Fruit fly (Drosophila melanogaster) whole organism, embryonic: Measurements from ENCODE around the gene sip1.

Experiments
- Bgb ChIP-seq: fragments of 200-800 bp; sonication (Bioruptor generic); IDR thresholded peaks from 2 replicates; pipeline ENCODE4 v1.3.6; 2022; ENCODE audit warnings: missing biosample characterization, missing genetic modification characterization; ENCODE audit not compliant: partially characterized antibody
- CG10267 ChIP-seq: fragments of 200-800 bp; sonication (Bioruptor generic); optimal IDR thresholded peaks from 2 replicates; lab custom pipeline; 2018; ENCODE audit warnings: missing biosample characterization, mild to moderate bottlenecking, missing genetic modification characterization, moderate library complexity
- CG10366 ChIP-seq: fragments of 200-800 bp; sonication (Bioruptor generic); IDR thresholded peaks from 2 replicates; pipeline ENCODE4 v1.3.6; 2022; ENCODE audit warnings: missing biosample characterization, missing genetic modification characterization
- CG11085 ChIP-seq: fragments of 200-800 bp; sonication (Bioruptor generic); IDR thresholded peaks from 2 replicates; pipeline ENCODE4 v1.3.6; 2022; ENCODE audit warnings: missing biosample characterization, missing genetic modification characterization
- CG11504 ChIP-seq: fragments of 200-800 bp; sonication (Bioruptor generic); optimal IDR thresholded peaks from 3 replicates; lab custom pipeline; 2019; ENCODE audit warnings: missing biosample characterization, mild to moderate bottlenecking, missing genetic modification characterization, moderate library complexity
- CG12299 ChIP-seq: fragments of 200-800 bp; sonication (Bioruptor generic); optimal IDR thresholded peaks from 2 replicates; lab custom pipeline; 2018; ENCODE audit warnings: missing biosample characterization, mild to moderate bottlenecking, missing genetic modification characterization
- CG12769 ChIP-seq: fragments of 200-800 bp; sonication (Bioruptor generic); optimal IDR thresholded peaks from 2 replicates; lab custom pipeline; 2019; ENCODE audit warnings: missing biosample characterization, mild to moderate bottlenecking, missing genetic modification characterization, moderate library complexity
- CG14441 ChIP-seq: fragments of 200-800 bp; sonication (Bioruptor generic); IDR thresholded peaks from 2 replicates; pipeline ENCODE4 v1.3.6; 2022; ENCODE audit warnings: missing biosample characterization, missing genetic modification characterization
- CG14667 ChIP-seq: fragments of 200-800 bp; sonication (Bioruptor generic); IDR thresholded peaks from 2 replicates; pipeline ENCODE4 v1.3.6; 2022; ENCODE audit warnings: missing biosample characterization, missing genetic modification characterization
- CG15514 ChIP-seq: fragments of 200-800 bp; sonication (Bioruptor generic); optimal IDR thresholded peaks from 3 replicates; lab custom pipeline; 2017; ENCODE audit warnings: missing biosample characterization, missing genetic modification characterization, mild to moderate bottlenecking, moderate library complexity, missing genetic modification reagents
- CG18476 ChIP-seq: fragments of 200-800 bp; sonication (Bioruptor generic); optimal IDR thresholded peaks from 2 replicates; lab custom pipeline; 2016; ENCODE audit warnings: missing biosample characterization, mild to moderate bottlenecking, missing genetic modification characterization
- CG32532 ChIP-seq: fragments of 200-800 bp; sonication (Bioruptor generic); IDR thresholded peaks from 2 replicates; pipeline ENCODE4 v1.3.6; 2022; ENCODE audit warnings: missing biosample characterization, missing genetic modification characterization
- CG34422 ChIP-seq: fragments of 200-800 bp; sonication (Bioruptor generic); IDR thresholded peaks from 3 replicates; pipeline ENCODE4 v1.3.6; 2022; ENCODE audit warnings: missing biosample characterization, missing genetic modification characterization
- CG3838 ChIP-seq: fragments of 200-800 bp; sonication (Bioruptor generic); optimal IDR thresholded peaks from 3 replicates; lab custom pipeline; 2016; ENCODE audit warnings: missing biosample characterization, missing genetic modification characterization
- CG3847 ChIP-seq: fragments of 200-800 bp; sonication (Bioruptor generic); IDR thresholded peaks from 2 replicates; pipeline ENCODE4 v1.3.6; 2022; ENCODE audit warnings: missing biosample characterization, missing genetic modification characterization
- CG4424 ChIP-seq: fragments of 200-800 bp; sonication (Bioruptor generic); optimal IDR thresholded peaks from 3 replicates; lab custom pipeline; 2016; ENCODE audit warnings: missing biosample characterization, missing genetic modification characterization
- CG6654 ChIP-seq: fragments of 200-800 bp; sonication (Bioruptor generic); optimal IDR thresholded peaks from 2 replicates; lab custom pipeline; 2017; ENCODE audit warnings: missing biosample characterization, mild to moderate bottlenecking, missing genetic modification characterization
- CG6791 ChIP-seq: fragments of 200-800 bp; sonication (Bioruptor generic); IDR thresholded peaks from 3 replicates; pipeline ENCODE4 v1.3.6; 2022; ENCODE audit warnings: missing biosample characterization, missing genetic modification characterization; ENCODE audit not compliant: partially characterized antibody
- CG8765 ChIP-seq: fragments of 200-800 bp; sonication (Bioruptor generic); IDR thresholded peaks from 2 replicates; pipeline ENCODE4 v1.3.6; 2022; ENCODE audit warnings: missing biosample characterization, missing genetic modification characterization
- CG9876 ChIP-seq: fragments of 200-800 bp; sonication (Bioruptor generic); optimal IDR thresholded peaks from 2 replicates; lab custom pipeline; 2016; ENCODE audit warnings: missing biosample characterization, missing genetic modification characterization
- CTCF ChIP-seq: fragments of 200-800 bp; sonication (Bioruptor generic); optimal IDR thresholded peaks from 2 replicates; lab custom pipeline; 2017; ENCODE audit warnings: missing biosample characterization, mild to moderate bottlenecking, missing genetic modification characterization, moderate library complexity
- Deaf1 ChIP-seq: fragments of 200-800 bp; optimal IDR thresholded peaks from 3 replicates; lab custom pipeline; 2019; ENCODE audit warnings: missing biosample characterization, mild to moderate bottlenecking, missing genetic modification characterization, moderate library complexity
- Dek ChIP-seq: fragments of 200-800 bp; sonication (Bioruptor generic); optimal IDR thresholded peaks from 3 replicates; lab custom pipeline; 2019; ENCODE audit warnings: missing biosample characterization, mild to moderate bottlenecking, missing genetic modification characterization, moderate library complexity
- Dfd ChIP-seq, 2 experiments: fragments of >200 bp; optimal IDR thresholded peaks; 2 replicates each; lab custom pipeline; 2017; ENCODE audit warnings: missing biosample characterization in 2 of 2, missing genetic modification characterization in 2 of 2
- Dip3 ChIP-seq: fragments of 200-800 bp; sonication (Bioruptor generic); optimal IDR thresholded peaks from 3 replicates; lab custom pipeline; 2016; ENCODE audit warnings: missing biosample characterization, missing genetic modification characterization
- Dll ChIP-seq: fragments of 200-800 bp; sonication (Bioruptor generic); IDR thresholded peaks from 4 replicates; pipeline ENCODE4 v1.3.6; 2022; ENCODE audit warnings: missing biosample characterization, missing genetic modification characterization; ENCODE audit not compliant: partially characterized antibody
- Ets65A ChIP-seq: fragments of 200-800 bp; sonication (Bioruptor generic); peaks from one replicate; lab custom pipeline; 2016; ENCODE audit warnings: missing biosample characterization, missing genetic modification characterization
- Hand ChIP-seq: fragments of 200-800 bp; sonication (Bioruptor generic); optimal IDR thresholded peaks from 2 replicates; lab custom pipeline; 2017; ENCODE audit warnings: mild to moderate bottlenecking, missing biosample characterization, missing genetic modification reagents, missing genetic modification characterization
- NfI ChIP-seq: fragments of 200-800 bp; sonication (Bioruptor generic); optimal IDR thresholded peaks from 3 replicates; lab custom pipeline; 2018; ENCODE audit warnings: missing biosample characterization, mild to moderate bottlenecking, missing genetic modification characterization, moderate library complexity
- Oaz ChIP-seq: fragments of 200-800 bp; sonication (Bioruptor generic); IDR thresholded peaks from 2 replicates; pipeline ENCODE4 v1.3.6; 2022; ENCODE audit warnings: missing biosample characterization, missing genetic modification characterization
- Opbp ChIP-seq: fragments of 200-800 bp; sonication (Bioruptor generic); IDR thresholded peaks from 3 replicates; pipeline ENCODE4 v1.3.6; 2022; ENCODE audit warnings: missing biosample characterization, missing genetic modification characterization; ENCODE audit not compliant: partially characterized antibody
- Poxn ChIP-seq: fragments of 200-800 bp; sonication (Bioruptor generic); IDR thresholded peaks from 2 replicates; pipeline ENCODE4 v1.3.6; 2022; ENCODE audit warnings: missing biosample characterization, missing genetic modification characterization
- Xbp1 ChIP-seq: fragments of 200-800 bp; sonication (Bioruptor generic); optimal IDR thresholded peaks from 3 replicates; lab custom pipeline; 2016; ENCODE audit warnings: missing biosample characterization, mild to moderate bottlenecking, missing genetic modification characterization
- Xrp1 ChIP-seq: fragments of 200-800 bp; sonication (Bioruptor generic); IDR thresholded peaks from 2 replicates; pipeline ENCODE4 v1.3.6; 2022; ENCODE audit warnings: missing biosample characterization, missing genetic modification characterization
- amos ChIP-seq: fragments of 200-800 bp; sonication (Bioruptor generic); IDR thresholded peaks from 2 replicates; pipeline ENCODE4 v1.3.6; 2022; ENCODE audit warnings: missing biosample characterization, missing genetic modification characterization; ENCODE audit not compliant: partially characterized antibody
- az2 ChIP-seq: fragments of 200-800 bp; sonication (Bioruptor generic); optimal IDR thresholded peaks from 3 replicates; lab custom pipeline; 2016; ENCODE audit warnings: missing biosample characterization, missing genetic modification characterization
- bab2 ChIP-seq: fragments of 200-800 bp; sonication (Bioruptor generic); optimal IDR thresholded peaks from 2 replicates; lab custom pipeline; 2016; ENCODE audit warnings: missing biosample characterization, missing genetic modification characterization
- cad ChIP-seq: fragments of >200 bp; optimal IDR thresholded peaks from 2 replicates; lab custom pipeline; 2017; ENCODE audit warnings: missing biosample characterization, missing genetic modification characterization
- chif ChIP-seq, 2 experiments: fragments of 200-800 bp; sonication (Bioruptor generic); optimal IDR thresholded peaks; 3 replicates each; lab custom pipeline; 2016; ENCODE audit warnings: missing biosample characterization in 2 of 2, missing genetic modification characterization in 2 of 2
- dm ChIP-seq: fragments of 200-800 bp; sonication (Bioruptor generic); optimal IDR thresholded peaks from 3 replicates; lab custom pipeline; 2016; ENCODE audit warnings: missing biosample characterization, missing genetic modification characterization
- dmrt11E ChIP-seq: fragments of 200-800 bp; sonication (Bioruptor generic); optimal IDR thresholded peaks from 3 replicates; lab custom pipeline; 2018; ENCODE audit warnings: missing biosample characterization, mild to moderate bottlenecking, missing genetic modification characterization, moderate library complexity
- dysf ChIP-seq: fragments of 200-800 bp; sonication (Bioruptor generic); IDR thresholded peaks from 3 replicates; pipeline ENCODE4 v1.3.6; 2022; ENCODE audit warnings: missing biosample characterization, missing genetic modification characterization
- en ChIP-seq: fragments of 200-800 bp; sonication (Bioruptor generic); optimal IDR thresholded peaks from 2 replicates; lab custom pipeline; 2016; ENCODE audit warnings: missing biosample characterization, missing genetic modification characterization
- eve ChIP-seq, 2 experiments: fragments of >200 bp; optimal IDR thresholded peaks; 2 replicates each; lab custom pipeline; 2017; ENCODE audit warnings: missing biosample characterization in 2 of 2, missing genetic modification characterization in 2 of 2
- gsb ChIP-seq: fragments of 200-800 bp; sonication (Bioruptor generic); IDR thresholded peaks from 2 replicates; pipeline ENCODE4 v1.3.6; 2022; ENCODE audit warnings: missing biosample characterization, missing genetic modification characterization
- nerfin-2 ChIP-seq: fragments of 200-800 bp; sonication (Bioruptor generic); IDR thresholded peaks from 2 replicates; pipeline ENCODE4 v1.3.6; 2022; ENCODE audit warnings: missing biosample characterization, missing genetic modification characterization; ENCODE audit not compliant: partially characterized antibody
- psq ChIP-seq: fragments of 200-800 bp; sonication (Bioruptor generic); optimal IDR thresholded peaks from 2 replicates; lab custom pipeline; 2017; ENCODE audit warnings: missing biosample characterization, missing genetic modification characterization
- stwl ChIP-seq: fragments of 200-800 bp; sonication (Bioruptor generic); optimal IDR thresholded peaks from 3 replicates; lab custom pipeline; 2018; ENCODE audit warnings: missing biosample characterization, mild to moderate bottlenecking, missing genetic modification characterization, moderate library complexity
- tin ChIP-seq: fragments of 200-800 bp; sonication (Bioruptor generic); optimal IDR thresholded peaks from 3 replicates; lab custom pipeline; 2016; ENCODE audit warnings: missing biosample characterization, missing genetic modification characterization
- tup ChIP-seq: fragments of 200-800 bp; sonication (Bioruptor generic); optimal IDR thresholded peaks from 2 replicates; lab custom pipeline; 2016; ENCODE audit warnings: missing biosample characterization, mild to moderate bottlenecking, missing genetic modification characterization, moderate library complexity
- wor ChIP-seq: fragments of 200-800 bp; sonication (Bioruptor generic); IDR thresholded peaks from 2 replicates; pipeline ENCODE4 v1.3.6; 2022; ENCODE audit warnings: missing biosample characterization, missing genetic modification characterization

sip1 gene

DNA sequence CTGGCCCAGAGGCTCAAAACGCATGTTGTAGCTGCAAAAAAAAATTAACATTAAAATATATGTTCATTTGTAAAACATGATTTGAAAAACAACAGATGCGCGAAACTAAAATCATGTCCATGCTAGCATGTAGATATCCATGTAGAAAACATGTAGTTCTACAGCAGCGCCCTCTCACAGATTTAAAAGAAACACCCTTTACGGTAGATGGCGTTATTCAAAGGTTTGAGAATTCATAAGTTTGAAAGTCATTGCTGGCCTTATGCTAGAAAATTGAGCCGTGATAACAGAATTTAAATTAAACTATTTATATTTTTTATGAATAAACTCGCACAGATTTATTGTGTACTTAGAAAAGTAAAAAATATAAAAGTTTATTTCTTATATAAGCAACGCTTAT is 50.3 kb downstream of the sip1 start (continued):
- TF ChIP-seq Xrp1, result peak; percentile 27; the same call in 1 of the 2 replicates
- peak; percentile 18; the same call in 1 of the 2 replicates for TF ChIP-seq CG11085 (GFP tag; lab: Robert Waterston, UW)
- peak; percentile 89 for TF ChIP-seq Bgb (GFP tag; lab: Robert Waterston, UW)
- TF ChIP-seq Dll (GFP tag; lab: Robert Waterston, UW), result no peak
- TF ChIP-seq CG11504 (tag; lab: Kevin White, UChicago), result no peak
- no peak for TF ChIP-seq dm (GFP tag; lab: Kevin White, UChicago)
- TF ChIP-seq CG9876 (GFP tag; lab: Kevin White, UChicago), result peak; percentile 8
- peak; percentile 10; the same call in 1 of the 2 replicates for TF ChIP-seq CG10366 (GFP tag; lab: Robert Waterston, UW)
- TF ChIP-seq Ets65A (GFP tag; lab: Kevin White, UChicago), result peak; percentile 97
- TF ChIP-seq az2 (GFP tag; lab: Kevin White, UChicago), result peak; percentile 39
- TF ChIP-seq CG14441 (GFP tag; lab: Robert Waterston, UW), result peak; percentile 44; the same call in 1 of the 2 replicates
- no peak for TF ChIP-seq en (GFP tag; lab: Kevin White, UChicago)
- TF ChIP-seq CG4424 (GFP tag; lab: Kevin White, UChicago), result peak; percentile 41
- peak; percentile 82 for TF ChIP-seq amos (GFP tag; lab: Robert Waterston, UW)
- TF ChIP-seq Deaf1 (tag; lab: Kevin White, UChicago), result no peak
- no peak for TF ChIP-seq Dip3 (GFP tag; lab: Kevin White, UChicago)
- peak; percentile 55; the same call in 1 of the 3 replicates for TF ChIP-seq dysf (GFP tag; lab: Robert Waterston, UW)
- TF ChIP-seq stwl (tag; lab: Kevin White, UChicago), result peak; percentile 78
- TF ChIP-seq cad (GFP tag; lab: Kevin White, UChicago), result peak; percentile 86
- peak; percentile 53; the same call in 1 of the 2 replicates for TF ChIP-seq CG3847
- no peak for TF ChIP-seq Dfd (GFP tag; optimal IDR thresholded peaks at IDR 0.05; lab: Kevin White, UChicago)
- TF ChIP-seq Opbp (GFP tag; lab: Robert Waterston, UW), result peak; percentile 78; the same call in 2 of the 3 replicates
- TF ChIP-seq Hand (GFP tag; lab: Kevin White, UChicago), result no peak
- peak; percentile 65; the same call in 2 of the 3 replicates for TF ChIP-seq CG34422
- no peak for TF ChIP-seq Poxn (GFP tag; lab: Robert Waterston, UW)
- TF ChIP-seq CG6791 (GFP tag; lab: Robert Waterston, UW), result peak; percentile 63; the same call in 2 of the 3 replicates
- TF ChIP-seq CG10267 (tag; lab: Kevin White, UChicago), result peak; percentile 15
- TF ChIP-seq CG18476, result no peak
- TF ChIP-seq gsb (GFP tag; lab: Robert Waterston, UW), result 0 out of 2 replicates have a peak, but pooled peaks have one; percentile 10
- peak; percentile 41; the same call in 1 of the 2 replicates for TF ChIP-seq CG14667 (GFP tag; lab: Robert Waterston, UW)
- no peak for TF ChIP-seq eve (GFP tag; optimal IDR thresholded peaks at IDR 0.05; lab: Kevin White, UChicago)
- TF ChIP-seq Xbp1 (GFP tag; lab: Kevin White, UChicago), result peak; percentile 67
- peak; percentile 20; the same call in 1 of the 2 replicates for TF ChIP-seq Oaz (GFP tag; lab: Robert Waterston, UW)
- peak; percentile 25 for TF ChIP-seq CG12769
- no peak for TF ChIP-seq NfI (GFP tag; lab: Kevin White, UChicago)
- TF ChIP-seq dmrt11E (tag; lab: Kevin White, UChicago), result no peak
- no peak for TF ChIP-seq wor
- TF ChIP-seq CG12299 (tag; lab: Kevin White, UChicago), result no peak
- TF ChIP-seq Dek (tag; lab: Kevin White, UChicago), result peak; percentile 49
- TF ChIP-seq CG6654, result peak; percentile 100
- TF ChIP-seq CG3838 (GFP tag; lab: Kevin White, UChicago), result no peak
- peak; percentile 2 for TF ChIP-seq CG15514
- TF ChIP-seq CG32532 (GFP tag; lab: Robert Waterston, UW), result peak; percentile 82
- TF ChIP-seq tin (GFP tag; lab: Kevin White, UChicago), result peak; percentile 30
- TF ChIP-seq CTCF (GFP tag; lab: Kevin White, UChicago), result peak; percentile 99
- peak; percentile 21; the same call in 1 of the 2 replicates for TF ChIP-seq CG8765 (GFP tag; lab: Robert Waterston, UW)
- peak; percentile 55; the same call in 1 of the 2 replicates for TF ChIP-seq nerfin-2 (GFP tag; lab: Robert Waterston, UW)
- TF ChIP-seq psq (GFP tag; lab: Kevin White, UChicago), result no peak
- TF ChIP-seq chif (GFP tag; optimal IDR thresholded peaks at IDR 0.05; lab: Kevin White, UChicago), result peak in 1 of 2 experiments; percentile 49
- TF ChIP-seq bab2 (GFP tag; lab: Kevin White, UChicago), result peak; percentile 20
- TF ChIP-seq tup (GFP tag; lab: Kevin White, UChicago), result no peak
